Worm (Caenorhabditis elegans) whole organism, L2 larva: ENCODE measurements around the gene F40H3.2.

ENCODE experiments used
- C34F6.9 ChIP-seq: fragments of 150-350 bp; optimal IDR thresholded peaks from 2 replicates; lab custom pipeline; 2014; ENCODE audit warnings: missing biosample characterization, missing genetic modification characterization
- F13H6.1 ChIP-seq: sonication (generic microtip); optimal IDR thresholded peaks from 2 replicates; lab custom pipeline; 2016; ENCODE audit warnings: missing genetic modification characterization, missing compliant biosample characterization
- R02D3.7 ChIP-seq: fragments of 150-350 bp; optimal IDR thresholded peaks from 2 replicates; lab custom pipeline; 2014; ENCODE audit warnings: missing biosample characterization, missing genetic modification characterization
- Y55F3AM.14 ChIP-seq: fragments of 200-800 bp; sonication (Bioruptor generic); optimal IDR thresholded peaks from 2 replicates; lab custom pipeline; 2018; ENCODE audit warnings: mild to moderate bottlenecking, missing genetic modification characterization, missing compliant biosample characterization
- ZK546.5 ChIP-seq: sonication (generic microtip); optimal IDR thresholded peaks from 2 replicates; lab custom pipeline; 2017; ENCODE audit warnings: missing biosample characterization, missing genetic modification characterization
- alr-1 ChIP-seq: fragments of 150-350 bp; optimal IDR thresholded peaks from 2 replicates; lab custom pipeline; 2014; ENCODE audit warnings: missing biosample characterization, missing genetic modification characterization
- aly-2 ChIP-seq: fragments of 150-350 bp; optimal IDR thresholded peaks from 2 replicates; lab custom pipeline; 2014; ENCODE audit warnings: missing biosample characterization, missing genetic modification characterization
- ama-1 ChIP-seq: fragments of 150-350 bp; optimal IDR thresholded peaks from 2 replicates; lab custom pipeline; 2018; ENCODE audit warnings: inconsistent platforms
- blmp-1 ChIP-seq: sonication (generic microtip); optimal IDR thresholded peaks from 2 replicates; lab custom pipeline; 2017; ENCODE audit warnings: missing genetic modification characterization, mild to moderate bottlenecking, missing compliant biosample characterization, antibody characterized with exemption, moderate library complexity; ENCODE audit not compliant: insufficient read depth
- ceh-16 ChIP-seq: fragments of 150-350 bp; optimal IDR thresholded peaks from 2 replicates; lab custom pipeline; 2014; ENCODE audit warnings: missing biosample characterization, missing genetic modification characterization
- ceh-82 ChIP-seq: fragments of 150-350 bp; optimal IDR thresholded peaks from 2 replicates; lab custom pipeline; 2014; ENCODE audit warnings: missing biosample characterization, missing genetic modification characterization
- egl-27 ChIP-seq: sonication (generic microtip); optimal IDR thresholded peaks from 3 replicates; lab custom pipeline; 2017; ENCODE audit warnings: missing biosample characterization, missing genetic modification reagents, missing genetic modification characterization
- elt-1 ChIP-seq: fragments of 150-350 bp; optimal IDR thresholded peaks from 2 replicates; lab custom pipeline; 2014; ENCODE audit warnings: missing biosample characterization, missing genetic modification characterization
- elt-3 ChIP-seq: sonication (generic microtip); optimal IDR thresholded peaks from 2 replicates; lab custom pipeline; 2017; ENCODE audit warnings: missing biosample characterization, missing genetic modification characterization
- lsy-2 ChIP-seq, 2 experiments: fragments of 150-350 bp in 1 of 2; sonication (generic microtip) in 1 of 2; optimal IDR thresholded peaks; 2 replicates each; lab custom pipeline; 2014 to 2017; ENCODE audit warnings: missing biosample characterization in 2 of 2, missing genetic modification characterization in 2 of 2
- mab-5 ChIP-seq: fragments of 150-350 bp; optimal IDR thresholded peaks from 2 replicates; lab custom pipeline; 2014; ENCODE audit warnings: missing biosample characterization, missing genetic modification characterization
- mdl-1 ChIP-seq, 2 experiments: fragments of 150-350 bp in 1 of 2; sonication (generic microtip) in 1 of 2; optimal IDR thresholded peaks; 2 replicates each; lab custom pipeline; 2017; ENCODE audit warnings: missing biosample characterization in 2 of 2, missing genetic modification characterization in 2 of 2
- nhr-10 ChIP-seq: sonication (generic microtip); optimal IDR thresholded peaks from 2 replicates; lab custom pipeline; 2017; ENCODE audit warnings: missing biosample characterization, missing genetic modification characterization
- nhr-11 ChIP-seq: fragments of 150-350 bp; optimal IDR thresholded peaks from 2 replicates; lab custom pipeline; 2014; ENCODE audit warnings: missing biosample characterization, missing genetic modification characterization
- nhr-129 ChIP-seq: fragments of 150-350 bp; optimal IDR thresholded peaks from 2 replicates; lab custom pipeline; 2014; ENCODE audit warnings: missing biosample characterization, missing genetic modification characterization
- nhr-21 ChIP-seq: fragments of 150-350 bp; optimal IDR thresholded peaks from 2 replicates; lab custom pipeline; 2014; ENCODE audit warnings: missing biosample characterization, missing genetic modification characterization
- nhr-23 ChIP-seq: fragments of 150-350 bp; optimal IDR thresholded peaks from 2 replicates; lab custom pipeline; 2014; ENCODE audit warnings: missing biosample characterization, missing genetic modification reagents, missing genetic modification characterization
- nhr-237 ChIP-seq: fragments of 150-350 bp; optimal IDR thresholded peaks from 2 replicates; lab custom pipeline; 2014; ENCODE audit warnings: missing biosample characterization, missing genetic modification characterization
- nhr-77 ChIP-seq: fragments of 150-350 bp; optimal IDR thresholded peaks from 2 replicates; lab custom pipeline; 2014; ENCODE audit warnings: missing biosample characterization, missing genetic modification characterization
- sma-9 ChIP-seq, 2 experiments: fragments of 150-350 bp in 1 of 2; sonication (generic microtip) in 1 of 2; optimal IDR thresholded peaks; 2 replicates each; lab custom pipeline; 2014 to 2016; ENCODE audit warnings: missing genetic modification characterization in 2 of 2, mild to moderate bottlenecking in 1 of 2, missing biosample characterization in 1 of 2, missing compliant biosample characterization in 1 of 2, missing genetic modification reagents in 1 of 2, moderate library complexity in 1 of 2
- snpc-4 ChIP-seq: fragments of 150-350 bp; optimal IDR thresholded peaks from 2 replicates; lab custom pipeline; 2014; ENCODE audit warnings: missing biosample characterization, missing genetic modification characterization
- unc-39 ChIP-seq: fragments of 150-350 bp; optimal IDR thresholded peaks from 2 replicates; lab custom pipeline; 2014; ENCODE audit warnings: missing biosample characterization, missing genetic modification characterization
- zag-1 ChIP-seq: fragments of 150-350 bp; optimal IDR thresholded peaks from 2 replicates; lab custom pipeline; 2014; ENCODE audit warnings: missing biosample characterization, missing genetic modification characterization
- ztf-1 ChIP-seq: fragments of 200-800 bp; sonication (Bioruptor generic); conservative IDR thresholded peaks from 2 replicates; pipeline ENCODE4 v1.3.6; 2022; ENCODE audit warnings: missing genetic modification characterization, missing compliant biosample characterization
- ztf-11 ChIP-seq: sonication (generic microtip); optimal IDR thresholded peaks from 2 replicates; lab custom pipeline; 2017; ENCODE audit warnings: missing biosample characterization, missing genetic modification characterization
- ztf-4 ChIP-seq: fragments of 150-350 bp; optimal IDR thresholded peaks from 2 replicates; lab custom pipeline; 2014; ENCODE audit warnings: missing biosample characterization, missing genetic modification characterization

F40H3.2 gene

ce11 chrII:6178743-6179129 is 5.3 kb downstream of the F40H3.2 start:
- TF ChIP-seq nhr-237 (no peak), ztf-1 (GFP tag; lab: Robert Waterston, UW) (no peak)

ce11 chrII:6179531-6179930 is 6.1 kb downstream of the F40H3.2 start, which contains the start of gene F40H3.1:
TSS of gene F40H3.1 (plus strand) at chrII:6179831.
- TF ChIP-seq nhr-10 (tag; lab: Kevin White, UChicago): no peak
- no peak for TF ChIP-seq ztf-11 (tag; lab: Kevin White, UChicago)
- no peak for TF ChIP-seq elt-1 (tag; lab: Kevin White, UChicago)
- no peak for TF ChIP-seq ztf-4 (tag; lab: Kevin White, UChicago)
- no peak for TF ChIP-seq ceh-82 (tag; lab: Kevin White, UChicago)
- no peak for TF ChIP-seq mdl-1 (tag; optimal IDR thresholded peaks at IDR 0.05; lab: Kevin White, UChicago)
- no peak for TF ChIP-seq mab-5 (tag; lab: Kevin White, UChicago)
- no peak for TF ChIP-seq nhr-21
- TF ChIP-seq ceh-16: no peak
- no peak for TF ChIP-seq Y55F3AM.14 (GFP tag; lab: Kevin White, UChicago)
- TF ChIP-seq aly-2 (tag; lab: Kevin White, UChicago): no peak
- no peak for TF ChIP-seq alr-1 (tag; lab: Kevin White, UChicago)

- TF ChIP-seq mdl-1 (tag; optimal IDR thresholded peaks at IDR 0.05; lab: Kevin White, UChicago) (no peak), alr-1 (tag; lab: Kevin White, UChicago) (no peak), R02D3.7 (no peak), ztf-4 (tag; lab: Kevin White, UChicago) (no peak), mab-5 (tag; lab: Kevin White, UChicago) (no peak), nhr-23 (tag; lab: Kevin White, UChicago) (no peak), ama-1 (lab: Kevin White, UChicago) (no peak), blmp-1 (tag; lab: Kevin White, UChicago) (no peak), nhr-129 (tag; lab: Kevin White, UChicago) (no peak), snpc-4 (tag; lab: Kevin White, UChicago) (no peak), C34F6.9 (tag; lab: Kevin White, UChicago) (no peak), nhr-11 (tag; lab: Kevin White, UChicago) (no peak), elt-3 (tag; lab: Kevin White, UChicago) (no peak), nhr-77 (no peak)
Observed at ce11 chrII:6180552-6180951, 7.1 kb downstream of the F40H3.2 start.

- TF ChIP-seq sma-9 (GFP tag; optimal IDR thresholded peaks at IDR 0.05; lab: Kevin White, UChicago): peak; percentile 34
- TF ChIP-seq sma-9 (tag; optimal IDR thresholded peaks at IDR 0.05; lab: Kevin White, UChicago): no peak
- peak; percentile 37 for TF ChIP-seq F13H6.1 (tag; lab: Kevin White, UChicago)
- no peak for TF ChIP-seq mdl-1 (tag; optimal IDR thresholded peaks at IDR 0.05; lab: Kevin White, UChicago)
- peak; percentile 38 for TF ChIP-seq nhr-129 (tag; lab: Kevin White, UChicago)
- peak in 1 of 2 experiments; percentile 22 for TF ChIP-seq lsy-2 (tag; optimal IDR thresholded peaks at IDR 0.05; lab: Kevin White, UChicago)
- no peak for TF ChIP-seq zag-1
- TF ChIP-seq mab-5 (tag; lab: Kevin White, UChicago): no peak
- peak; percentile 26 for TF ChIP-seq C34F6.9 (tag; lab: Kevin White, UChicago)
Observed at ce11 chrII:6181337-6181736, 7.9 kb downstream of the F40H3.2 start.

ce11 chrII:6190770-6191169 is 17.3 kb downstream of the F40H3.2 start:
- no peak for TF ChIP-seq egl-27 (tag; lab: Kevin White, UChicago)

- TF ChIP-seq ztf-11 (tag; lab: Kevin White, UChicago): no peak
- no peak for TF ChIP-seq ama-1 (lab: Kevin White, UChicago)
- TF ChIP-seq unc-39 (tag; lab: Kevin White, UChicago): no peak
- no peak for TF ChIP-seq aly-2 (tag; lab: Kevin White, UChicago)
- TF ChIP-seq ZK546.5 (tag; lab: Kevin White, UChicago): no peak
- TF ChIP-seq nhr-21: no peak
- TF ChIP-seq nhr-23 (tag; lab: Kevin White, UChicago): no peak
- TF ChIP-seq, all 48 proteins: peak for 0
Observed at ce11 chrII:6191293-6191692, 17.8 kb downstream of the F40H3.2 start, which contains the start of gene fkh-8. TSS of gene fkh-8 (minus strand) at chrII:6191393.
